Fruit fly (Drosophila melanogaster) whole organism: ENCODE results near the gene CG14323.

Experiments
- CG8478 ChIP-seq: fragments of >200 bp; optimal IDR thresholded peaks from 2 replicates; lab custom pipeline; 2018; ENCODE audit warnings: inconsistent platforms
- Dll ChIP-seq: fragments of >200 bp; optimal IDR thresholded peaks from 2 replicates; lab custom pipeline; 2017
- EcR ChIP-seq, 2 experiments: fragments of >200 bp; optimal IDR thresholded peaks; 2 replicates each; lab custom pipeline; 2017; ENCODE audit warnings: missing biosample characterization in 2 of 2, missing genetic modification characterization in 2 of 2, missing genetic modification reagents in 2 of 2
- pan ChIP-seq: fragments of >200 bp; optimal IDR thresholded peaks from 2 replicates; lab custom pipeline; 2017
- psq ChIP-seq: fragments of >200 bp; optimal IDR thresholded peaks from 2 replicates; lab custom pipeline; 2017
- usp ChIP-seq: fragments of >200 bp; optimal IDR thresholded peaks from 2 replicates; lab custom pipeline; 2017; ENCODE audit warnings: missing biosample characterization, missing genetic modification characterization, mixed read lengths

dm6 chr3R:17594086-17594485 is 27.8 kb downstream of the CG14323 start, which contains the start of gene Sgs5bis:
- TF ChIP-seq EcR (GFP tag; optimal IDR thresholded peaks at IDR 0.05; lab: Kevin White, UChicago) (no peak), psq (lab: Kevin White, UChicago) (no peak), pan (lab: Kevin White, UChicago) (no peak), Dll (no peak), CG8478 (lab: Kevin White, UChicago) (no peak), usp (GFP tag; lab: Kevin White, UChicago) (no peak)
